Fruit fly (Drosophila melanogaster) Kc167 (cell line): ENCODE results near the gene CG45154.

Source experiments
- Myc ChIP-seq: fragments of >200 bp; optimal IDR thresholded peaks from 2 replicates; lab custom pipeline; 2017; ENCODE audit warnings: missing external identifiers
- Sin3A ChIP-seq: fragments of >200 bp; optimal IDR thresholded peaks from 2 replicates; lab custom pipeline; 2018; ENCODE audit warnings: missing external identifiers
- h ChIP-seq: fragments of >200 bp; optimal IDR thresholded peaks from 3 replicates; lab custom pipeline; 2018; ENCODE audit warnings: missing external identifiers
- insv ChIP-seq: fragments of >200 bp; optimal IDR thresholded peaks from 3 replicates; lab custom pipeline; 2018; ENCODE audit warnings: missing external identifiers
- psq ChIP-seq: fragments of >200 bp; optimal IDR thresholded peaks from 2 replicates; lab custom pipeline; 2017; ENCODE audit warnings: missing external identifiers
- ttk ChIP-seq: sonication (Bioruptor generic); optimal IDR thresholded peaks from 2 replicates; lab custom pipeline; 2017; ENCODE audit warnings: missing external identifiers

DNA sequence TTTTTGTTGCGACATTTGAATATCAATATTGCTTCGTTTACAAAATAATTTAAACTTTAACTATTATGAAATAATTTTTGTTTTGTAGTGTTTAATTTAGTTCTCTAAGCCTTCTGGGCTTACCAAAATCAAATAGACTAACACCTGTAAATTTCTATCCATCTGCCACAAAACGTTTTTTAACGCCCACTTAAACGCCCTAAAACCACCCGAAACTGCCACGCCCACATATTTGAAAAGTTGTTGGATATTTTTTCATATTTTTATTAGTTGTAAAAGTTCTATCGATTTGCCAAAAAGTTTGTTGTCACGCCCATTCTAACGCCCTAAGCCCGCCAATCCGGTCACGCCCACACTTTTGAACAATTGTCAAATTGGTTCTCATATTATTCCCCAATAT, at the start of gene CG45154:
- TF ChIP-seq h (lab: Kevin White, UChicago) (no peak), insv (no peak), psq (lab: Kevin White, UChicago) (no peak), Sin3A (no peak), ttk (no peak), Myc (lab: Kevin White, UChicago) (no peak)
